Worm (Caenorhabditis elegans) whole organism, early embryonic: ENCODE data around the gene otpl-3.

Source experiments
- B0310.2 ChIP-seq: sonication (generic microtip); optimal IDR thresholded peaks from 2 replicates; lab custom pipeline; 2016; ENCODE audit warnings: mild to moderate bottlenecking, missing genetic modification characterization, missing compliant biosample characterization
- aly-1 ChIP-seq: sonication (generic microtip); optimal IDR thresholded peaks from 2 replicates; lab custom pipeline; 2016; ENCODE audit warnings: missing genetic modification characterization, missing compliant biosample characterization
- ama-1 ChIP-seq: fragments of 150-350 bp; optimal IDR thresholded peaks from 2 replicates; lab custom pipeline; 2014
- pes-1 ChIP-seq: fragments of 200-800 bp; sonication (Bioruptor generic); IDR thresholded peaks from 2 replicates; pipeline ENCODE4 v1.3.6; 2022; ENCODE audit warnings: missing genetic modification reagents, missing genetic modification characterization, missing compliant biosample characterization
- sea-1 ChIP-seq: fragments of 200-800 bp; sonication (Bioruptor generic); conservative IDR thresholded peaks from 2 replicates; pipeline ENCODE4 v1.3.6; 2022; ENCODE audit warnings: missing genetic modification characterization, missing compliant biosample characterization
- tra-4 ChIP-seq: sonication (generic microtip); optimal IDR thresholded peaks from 2 replicates; lab custom pipeline; 2017; ENCODE audit warnings: missing genetic modification characterization, missing compliant biosample characterization

DNA sequence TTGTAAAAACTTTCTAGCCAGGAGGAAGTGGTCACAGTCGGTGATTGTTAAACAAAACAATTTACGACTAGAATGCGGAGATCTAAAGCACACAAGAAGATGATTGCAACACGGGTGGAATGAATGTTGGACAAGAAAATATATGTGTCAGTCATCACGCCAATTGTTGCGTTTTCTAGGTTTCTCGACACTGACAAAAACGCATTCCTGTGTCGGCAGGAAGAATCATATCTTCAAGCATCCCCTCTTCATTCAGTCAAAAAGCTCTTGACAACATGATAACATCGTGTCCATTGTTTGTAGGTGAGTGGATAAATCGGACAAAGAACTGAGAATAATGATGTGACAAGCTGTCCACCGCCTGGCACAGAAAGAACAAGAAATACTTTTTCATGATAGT is 35.0 kb upstream of the otpl-3 start:
- TF ChIP-seq ama-1 (lab: Kevin White, UChicago) (no peak), aly-1 (tag; lab: Kevin White, UChicago) (no peak), B0310.2 (tag; lab: Kevin White, UChicago) (no peak), tra-4 (tag; lab: Kevin White, UChicago) (no peak), sea-1 (no peak), pes-1 (no peak)
